Fruit fly (Drosophila melanogaster) Kc167 (cell line): Measurements from ENCODE around the gene Arp2.

Experiments used
- Myc ChIP-seq: fragments of >200 bp; optimal IDR thresholded peaks from 2 replicates; lab custom pipeline; 2017; ENCODE audit warnings: missing external identifiers
- psq ChIP-seq: fragments of >200 bp; optimal IDR thresholded peaks from 2 replicates; lab custom pipeline; 2017; ENCODE audit warnings: missing external identifiers

- TF ChIP-seq Myc (no peak), psq (no peak)
Measured at dm6 chrX:16547390-16547789, 6.4 kb downstream of the Arp2 start, which contains the start of gene CG9902.
